Worm (Caenorhabditis elegans) whole organism, L3 larva: ENCODE results near the gene coq-6.

ENCODE experiments used
- ama-1 ChIP-seq: fragments of 150-350 bp; optimal IDR thresholded peaks from 2 replicates; lab custom pipeline; 2018
- egl-27 ChIP-seq: sonication (generic microtip); optimal IDR thresholded peaks from 4 replicates; lab custom pipeline; 2017; ENCODE audit warnings: missing biosample characterization, missing genetic modification reagents, missing genetic modification characterization
- elt-1 ChIP-seq: fragments of 150-350 bp; optimal IDR thresholded peaks from 2 replicates; lab custom pipeline; 2014; ENCODE audit warnings: missing biosample characterization, missing genetic modification characterization
- elt-3 ChIP-seq, 3 experiments: fragments of 150-350 bp in 1 of 3; sonication (generic microtip) in 2 of 3; optimal IDR thresholded peaks; 2 replicates in 2 of 3; 4 replicates in 1 of 3; lab custom pipeline; 2014 to 2017; ENCODE audit warnings: missing biosample characterization in 3 of 3, missing genetic modification characterization in 3 of 3
- fkh-10 ChIP-seq: sonication (generic microtip); optimal IDR thresholded peaks from 2 replicates; lab custom pipeline; 2017; ENCODE audit warnings: missing biosample characterization, missing genetic modification reagents, missing genetic modification characterization
- nhr-11 ChIP-seq: fragments of 150-350 bp; optimal IDR thresholded peaks from 2 replicates; lab custom pipeline; 2014; ENCODE audit warnings: missing biosample characterization, missing genetic modification characterization
- nhr-12 ChIP-seq: fragments of 150-350 bp; optimal IDR thresholded peaks from 2 replicates; lab custom pipeline; 2014; ENCODE audit warnings: missing biosample characterization, missing genetic modification characterization
- nhr-28 ChIP-seq: fragments of 150-350 bp; optimal IDR thresholded peaks from 2 replicates; lab custom pipeline; 2014; ENCODE audit warnings: missing biosample characterization, missing genetic modification characterization
- unc-39 ChIP-seq: sonication (generic microtip); optimal IDR thresholded peaks from 4 replicates; lab custom pipeline; 2017; ENCODE audit warnings: missing biosample characterization, missing genetic modification characterization
- unc-62 ChIP-seq: fragments of 150-350 bp; sonication (generic microtip); optimal IDR thresholded peaks from 4 replicates; lab custom pipeline; 2014; ENCODE audit warnings: missing biosample characterization, missing genetic modification reagents, missing genetic modification characterization

DNA sequence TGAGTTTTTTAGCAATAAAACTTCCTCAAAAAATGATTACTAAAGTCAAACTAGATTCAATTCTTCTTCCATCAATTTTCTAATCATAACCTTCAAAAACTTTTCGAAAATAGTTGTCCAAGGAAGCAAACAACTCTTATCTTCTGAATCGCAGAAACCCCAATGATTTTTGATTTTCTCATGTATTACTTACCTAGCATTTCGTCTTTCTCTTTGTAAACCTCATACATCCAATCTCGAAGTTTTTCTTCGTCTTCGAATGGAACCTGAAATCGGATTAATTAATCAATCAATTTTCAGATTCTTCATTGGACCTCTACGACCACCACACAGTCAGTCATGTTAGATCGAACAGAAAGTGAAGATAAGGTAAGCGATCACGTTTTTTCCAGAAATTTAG is 7.9 kb upstream of the coq-6 start, which contains the start of gene K07B1.4:
- TF ChIP-seq egl-27 (tag; lab: Kevin White, UChicago) (no peak), unc-39 (tag; lab: Kevin White, UChicago) (no peak), elt-1 (tag; lab: Kevin White, UChicago) (no peak), unc-62 (no peak), nhr-12 (tag; lab: Kevin White, UChicago) (no peak), nhr-11 (tag; lab: Kevin White, UChicago) (no peak), fkh-10 (GFP tag; lab: Kevin White, UChicago) (no peak), ama-1 (no peak), nhr-28 (tag; lab: Kevin White, UChicago) (no peak), elt-3 (tag; optimal IDR thresholded peaks at IDR 0.05; lab: Kevin White, UChicago) (no peak)
